Worm (Caenorhabditis elegans) whole organism, midembryonic: ENCODE measurements around the gene unc-82.

Source experiments
- flt-1 ChIP-seq: fragments of 200-800 bp; sonication (Bioruptor generic); IDR thresholded peaks from 2 replicates; pipeline ENCODE4 v1.3.6; 2022; ENCODE audit warnings: missing genetic modification characterization, missing compliant biosample characterization
- med-1 ChIP-seq: sonication (generic microtip); optimal IDR thresholded peaks from 2 replicates; lab custom pipeline; 2017; ENCODE audit warnings: missing genetic modification characterization, mild to moderate bottlenecking, missing compliant biosample characterization, antibody characterized with exemption, missing genetic modification reagents; ENCODE audit not compliant: insufficient read depth
- ref-1 ChIP-seq: fragments of 200-800 bp; sonication (Bioruptor generic); conservative IDR thresholded peaks from 2 replicates; pipeline ENCODE4 v1.3.6; 2022; ENCODE audit warnings: missing genetic modification reagents, missing genetic modification characterization, missing compliant biosample characterization
- tab-1 ChIP-seq: fragments of 200-800 bp; sonication (Bioruptor generic); IDR thresholded peaks from 2 replicates; pipeline ENCODE4 v1.3.6; 2022; ENCODE audit warnings: missing genetic modification characterization, missing compliant biosample characterization
- ztf-23 ChIP-seq: fragments of 200-800 bp; sonication (Bioruptor generic); IDR thresholded peaks from 2 replicates; pipeline ENCODE4 v1.3.6; 2022; ENCODE audit warnings: missing genetic modification reagents, missing genetic modification characterization, missing compliant biosample characterization
- ztf-29 ChIP-seq: fragments of 200-800 bp; sonication (Bioruptor generic); IDR thresholded peaks from 2 replicates; pipeline ENCODE4 v1.3.6; 2022; ENCODE audit warnings: missing genetic modification reagents, missing genetic modification characterization, missing compliant biosample characterization

ce11 chrIV:7445995-7446394 lies 21.7 kb downstream of the unc-82 start, which contains the start of gene B0496.1:
- TF ChIP-seq ztf-29 (GFP tag; lab: Robert Waterston, UW) (no peak), flt-1 (no peak), ztf-23 (GFP tag; lab: Robert Waterston, UW) (no peak), med-1 (no peak), ref-1 (GFP tag; lab: Robert Waterston, UW) (no peak), tab-1 (GFP tag; lab: Robert Waterston, UW) (no peak)
